Worm (Caenorhabditis elegans) whole organism, mixed stage, embryonic: ENCODE measurements around the gene C45H4.18.

Experiments
- nhr-28 ChIP-seq: fragments of 150-350 bp; optimal IDR thresholded peaks from 2 replicates; lab custom pipeline; 2014; ENCODE audit warnings: missing biosample characterization, missing genetic modification characterization
- nhr-76 ChIP-seq: sonication (generic microtip); optimal IDR thresholded peaks from 2 replicates; lab custom pipeline; 2017; ENCODE audit warnings: missing biosample characterization, missing genetic modification characterization

- TF ChIP-seq nhr-28 (tag; lab: Kevin White, UChicago) (no peak), nhr-76 (tag; lab: Kevin White, UChicago) (no peak)
Measured at ce11 chrV:2226903-2227302, 51.6 kb downstream of the C45H4.18 start, which contains the start of gene nhr-18.
